Worm (Caenorhabditis elegans): ENCODE results near the gene F41G4.7.

The F41G4.7 gene

DNA sequence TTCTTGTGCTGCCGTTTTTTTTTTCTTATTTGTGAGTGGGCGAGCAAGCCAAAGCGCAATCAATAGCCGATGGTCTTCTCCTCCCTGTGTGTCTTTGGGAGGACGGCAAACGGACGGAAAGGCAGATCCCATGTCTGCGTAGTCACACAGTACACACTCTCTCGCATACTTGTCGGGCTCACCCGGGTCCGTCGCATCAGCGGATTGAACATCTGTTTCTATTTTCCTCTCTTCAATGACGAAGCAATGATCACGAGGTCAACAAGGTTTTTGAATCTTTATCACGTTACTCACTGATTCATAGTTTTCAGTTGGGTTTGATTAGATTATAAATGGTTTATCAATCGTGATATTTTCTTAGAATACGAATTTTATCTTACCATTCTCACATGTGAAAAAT lies 20.7 kb downstream of the F41G4.7 start (continued):
- TF ChIP-seq grh-1 (GFP tag; IDR thresholded peaks at IDR 0.05) (no peak), mdl-1 (tag; optimal IDR thresholded peaks at IDR 0.05) (peak in 1 of 2 experiments; percentile 31), nhr-20 (tag; optimal IDR thresholded peaks at IDR 0.05) (peak; percentile 49), nhr-71 (tag; optimal IDR thresholded peaks at IDR 0.05) (peak; percentile 82), mef-2 (tag; optimal IDR thresholded peaks at IDR 0.05) (no peak)

DNA sequence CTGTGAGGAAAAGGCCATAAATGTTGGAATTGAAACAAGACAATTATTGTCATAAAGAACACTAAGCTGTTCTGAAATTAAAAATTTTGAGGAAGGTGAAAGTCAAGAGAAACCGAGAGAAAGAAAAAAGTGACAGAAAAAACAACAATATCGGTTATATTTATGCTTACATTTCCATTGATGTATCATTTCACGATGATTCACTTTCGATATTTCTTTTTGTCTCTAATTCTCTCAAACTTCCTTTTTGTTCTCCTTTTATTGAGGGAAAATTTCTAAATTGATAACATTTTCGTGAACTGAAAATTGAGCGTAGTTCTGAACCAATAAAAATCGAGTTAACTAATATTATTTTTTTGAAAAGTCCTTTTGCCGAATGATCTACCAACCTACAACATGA lies 21.3 kb downstream of the F41G4.7 start:
- TF ChIP-seq hpl-2 (GFP tag; optimal IDR thresholded peaks at IDR 0.05) (no peak), zip-4 (GFP tag; optimal IDR thresholded peaks at IDR 0.05) (no peak), rnt-1 (tag; optimal IDR thresholded peaks at IDR 0.05) (no peak), blmp-1 (tag; optimal IDR thresholded peaks at IDR 0.05) (peak; percentile 3), unc-98 (GFP tag; IDR thresholded peaks at IDR 0.05) (no peak), lin-14 (GFP tag; optimal IDR thresholded peaks at IDR 0.05) (peak; percentile 23), alr-1 (tag; optimal IDR thresholded peaks at IDR 0.05; ENCODE audit: borderline replicate concordance) (no peak), hlh-4 (tag; optimal IDR thresholded peaks at IDR 0.05) (no peak)

DNA sequence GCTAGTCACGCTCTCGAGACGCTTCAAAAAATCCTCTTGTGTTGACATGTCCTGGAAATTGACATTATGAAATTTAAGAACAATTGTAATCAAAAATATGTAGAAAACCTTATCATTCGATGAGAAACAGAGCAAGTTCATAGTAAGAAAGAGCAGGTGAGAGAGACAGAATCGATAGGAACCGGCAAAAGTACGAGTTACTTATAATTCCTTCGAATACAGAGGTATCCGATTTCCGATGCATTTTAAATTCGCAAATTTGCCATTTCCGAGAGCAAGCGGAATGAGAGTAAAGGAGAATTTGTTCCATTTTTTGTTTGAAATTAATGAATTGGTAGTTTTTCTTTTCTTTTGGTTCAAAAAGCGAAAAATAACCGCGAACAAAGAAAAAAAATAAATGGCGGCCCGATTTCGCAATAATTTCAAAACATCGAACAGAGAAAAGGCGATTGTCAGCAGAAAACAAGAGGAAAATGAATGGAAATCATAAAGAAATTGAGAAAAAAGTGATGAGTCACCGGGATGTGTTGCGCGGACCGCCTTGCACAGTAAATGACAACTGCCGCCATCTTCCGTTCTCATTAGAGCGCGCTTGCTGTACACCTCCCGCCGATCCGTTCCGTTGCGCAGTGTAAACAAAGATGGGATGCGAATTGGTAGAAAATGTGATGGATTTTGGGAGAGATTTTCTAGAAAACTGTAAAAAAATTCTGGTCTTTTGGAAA lies 22.4 kb downstream of the F41G4.7 start, which contains the start of gene cas-1:
Gene cas-1 (minus strand): TSS at position 51 of the 725 bp plus-strand sequence.
- TF ChIP-seq elt-2 (tag; optimal IDR thresholded peaks at IDR 0.05) (no peak), nhr-28 (tag; optimal IDR thresholded peaks at IDR 0.05) (no peak), tbx-2 (tag; optimal IDR thresholded peaks at IDR 0.05) (no peak), rnt-1 (tag; optimal IDR thresholded peaks at IDR 0.05) (no peak), unc-98 (GFP tag; IDR thresholded peaks at IDR 0.05) (no peak), ets-5 (GFP tag; IDR thresholded peaks at IDR 0.05) (no peak), ceh-82 (tag; optimal IDR thresholded peaks at IDR 0.05) (peak in 1 of 3 experiments; percentile 38), sup-37 (GFP tag; optimal IDR thresholded peaks at IDR 0.05) (no peak), aly-2 (tag; optimal IDR thresholded peaks at IDR 0.05) (no peak), irx-1 (tag; optimal IDR thresholded peaks at IDR 0.05) (no peak), hlh-17 (GFP tag; optimal IDR thresholded peaks at IDR 0.05; ENCODE audit: borderline replicate concordance) (no peak), lin-35 (GFP tag; optimal IDR thresholded peaks at IDR 0.05) (peak; percentile 25 to 53), mab-9 (GFP tag; IDR thresholded peaks at IDR 0.05) (no peak), dpl-1 (GFP tag; optimal IDR thresholded peaks at IDR 0.05) (peak; percentile 3 to 50 (median 40)), nhr-20 (tag; optimal IDR thresholded peaks at IDR 0.05) (peak; percentile 19), efl-1 (optimal IDR thresholded peaks at IDR 0.05) (peak; percentile 33 to 48), efl-1 (GFP tag; optimal IDR thresholded peaks at IDR 0.05 in 1 of 2) (peak; percentile 25 to 91), snu-23 (GFP tag; optimal IDR thresholded peaks at IDR 0.05) (peak; percentile 39), mep-1 (tag; optimal IDR thresholded peaks at IDR 0.05) (no peak), lin-13 (GFP tag; optimal IDR thresholded peaks at IDR 0.05) (no peak), tlp-1 (tag; optimal IDR thresholded peaks at IDR 0.05) (no peak), unc-86 (tag; optimal IDR thresholded peaks at IDR 0.05) (no peak), skn-1 (tag; optimal IDR thresholded peaks at IDR 0.05) (peak; percentile 60), ztf-4 (tag; optimal IDR thresholded peaks at IDR 0.05) (no peak), unc-30 (tag; optimal IDR thresholded peaks at IDR 0.05) (no peak), ceh-88 (GFP tag; IDR thresholded peaks at IDR 0.05) (no peak), ceh-63 (GFP tag; optimal IDR thresholded peaks at IDR 0.05) (no peak), fkh-4 (tag; optimal IDR thresholded peaks at IDR 0.05; ENCODE audit: borderline replicate concordance) (no peak), C34B4.2 (tag; optimal IDR thresholded peaks at IDR 0.05) (no peak), unc-130 (tag; optimal IDR thresholded peaks at IDR 0.05) (no peak), dsc-1 (tag; optimal IDR thresholded peaks at IDR 0.05) (no peak), nhr-84 (tag; optimal IDR thresholded peaks at IDR 0.05) (no peak), mef-2 (tag; optimal IDR thresholded peaks at IDR 0.05) (no peak), lin-14 (GFP tag; optimal IDR thresholded peaks at IDR 0.05) (peak; percentile 88), ama-1 (optimal IDR thresholded peaks at IDR 0.05) (no peak), mdl-1 (tag; optimal IDR thresholded peaks at IDR 0.05) (no peak), pax-3 (tag; optimal IDR thresholded peaks at IDR 0.05) (no peak), nhr-237 (tag; optimal IDR thresholded peaks at IDR 0.05) (no peak), zag-1 (tag; optimal IDR thresholded peaks at IDR 0.05) (no peak), C16A3.4 (tag; optimal IDR thresholded peaks at IDR 0.05) (peak; percentile 3), nhr-71 (tag; optimal IDR thresholded peaks at IDR 0.05) (peak; percentile 28), egl-27 (tag; optimal IDR thresholded peaks at IDR 0.05) (no peak)
